Fruit fly (Drosophila melanogaster): Measurements from ENCODE around the gene TwdlZ.

- TF ChIP-seq Met (GFP tag; optimal IDR thresholded peaks at IDR 0.05) = no peak
- TF ChIP-seq Smox (GFP tag; optimal IDR thresholded peaks at IDR 0.05) = no peak
- TF ChIP-seq Hr39 (GFP tag; optimal IDR thresholded peaks at IDR 0.05) = no peak
- TF ChIP-seq CG31627 (GFP tag; optimal IDR thresholded peaks at IDR 0.05) = no peak
- TF ChIP-seq CG10631 (GFP tag; optimal IDR thresholded peaks at IDR 0.05) = no peak
- TF ChIP-seq achi (GFP tag; optimal IDR thresholded peaks at IDR 0.05) = no peak
- no peak for TF ChIP-seq Eip75B (GFP tag; optimal IDR thresholded peaks at IDR 0.05)
- TF ChIP-seq fkh (GFP tag; optimal IDR thresholded peaks at IDR 0.05) = no peak
- no peak for TF ChIP-seq CG34406 (GFP tag; optimal IDR thresholded peaks at IDR 0.05)
- no peak for TF ChIP-seq CG6163 (GFP tag; IDR thresholded peaks at IDR 0.05)
- TF ChIP-seq Sox102F (GFP tag; optimal IDR thresholded peaks at IDR 0.05) = no peak
Measured at dm6 chrX:16736180-16736579, 1.8 kb upstream of the TwdlZ start.
